Fruit fly (Drosophila melanogaster): ENCODE measurements around the gene CG16700.

Gene CG16700

dm6 chrX:17121600-17121999, 29.9 kb downstream of the CG16700 start (continued):
- TF ChIP-seq gfzf (GFP tag; optimal IDR thresholded peaks at IDR 0.05): no peak
- peak; percentile 5 for TF ChIP-seq CG15514 (GFP tag; optimal IDR thresholded peaks at IDR 0.05)
- peak; percentile 29 for TF ChIP-seq CG10979 (tag; optimal IDR thresholded peaks at IDR 0.05)
- TF ChIP-seq Vsx1 (GFP tag; optimal IDR thresholded peaks at IDR 0.05): no peak
- no peak for TF ChIP-seq cad (GFP tag; optimal IDR thresholded peaks at IDR 0.05)
- TF ChIP-seq sqz (GFP tag; optimal IDR thresholded peaks at IDR 0.05): no peak
- TF ChIP-seq Meics (GFP tag; optimal IDR thresholded peaks at IDR 0.05): no peak
- no peak for TF ChIP-seq CG43689 (GFP tag; IDR thresholded peaks at IDR 0.05)
- no peak for TF ChIP-seq pzg (GFP tag; optimal IDR thresholded peaks at IDR 0.05)
- no peak for TF ChIP-seq CG4424 (GFP tag; optimal IDR thresholded peaks at IDR 0.05)
- TF ChIP-seq CG17359 (tag; optimal IDR thresholded peaks at IDR 0.05): peak; percentile 2
- no peak for TF ChIP-seq dysf (GFP tag; IDR thresholded peaks at IDR 0.05)
- TF ChIP-seq bcd (GFP tag; optimal IDR thresholded peaks at IDR 0.05): peak; percentile 21
- no peak for TF ChIP-seq CG1792 (GFP tag; optimal IDR thresholded peaks at IDR 0.05)
- TF ChIP-seq CG11560 (tag; IDR thresholded peaks at IDR 0.05): no peak
- no peak for TF ChIP-seq CG1647 (GFP tag; optimal IDR thresholded peaks at IDR 0.05)
- TF ChIP-seq grau (tag; optimal IDR thresholded peaks at IDR 0.05): peak; percentile 47
- TF ChIP-seq Ada2b (GFP tag; IDR thresholded peaks at IDR 0.05): no peak
- no peak for TF ChIP-seq knrl (GFP tag; IDR thresholded peaks at IDR 0.05; ENCODE audit: partially characterized antibody)
- TF ChIP-seq Rx (GFP tag; IDR thresholded peaks at IDR 0.05): no peak
- peak; percentile 29 for TF ChIP-seq Oli (tag; optimal IDR thresholded peaks at IDR 0.05)
- no peak for TF ChIP-seq Taf1 (GFP tag; IDR thresholded peaks at IDR 0.05)
- TF ChIP-seq dm (GFP tag; optimal IDR thresholded peaks at IDR 0.05): no peak
- TF ChIP-seq kni (GFP tag; optimal IDR thresholded peaks at IDR 0.05): no peak
- no peak for TF ChIP-seq E2f1 (GFP tag; IDR thresholded peaks at IDR 0.05)
- TF ChIP-seq bab2 (GFP tag; optimal IDR thresholded peaks at IDR 0.05): peak; percentile 9
- TF ChIP-seq CG30403 (GFP tag; optimal IDR thresholded peaks at IDR 0.05): peak; percentile 35
- no peak for TF ChIP-seq shn (GFP tag; optimal IDR thresholded peaks at IDR 0.05)
- TF ChIP-seq CG6654 (GFP tag; optimal IDR thresholded peaks at IDR 0.05): no peak
- no peak for TF ChIP-seq CG7745 (tag; optimal IDR thresholded peaks at IDR 0.05)
- no peak for TF ChIP-seq p53 (GFP tag; optimal IDR thresholded peaks at IDR 0.05)
- TF ChIP-seq pan (optimal IDR thresholded peaks at IDR 0.05): no peak
- TF ChIP-seq pan (GFP tag; optimal IDR thresholded peaks at IDR 0.05 in 1 of 2, IDR thresholded peaks at IDR 0.05 in 1 of 2): no peak
- no peak for TF ChIP-seq CG11456 (GFP tag; IDR thresholded peaks at IDR 0.05)
- TF ChIP-seq cas (GFP tag; IDR thresholded peaks at IDR 0.05): no peak
- no peak for TF ChIP-seq ato (GFP tag; IDR thresholded peaks at IDR 0.05; ENCODE audit: partially characterized antibody)
- no peak for TF ChIP-seq chinmo (GFP tag; IDR thresholded peaks at IDR 0.05; ENCODE audit: partially characterized antibody)
- TF ChIP-seq trh (GFP tag; optimal IDR thresholded peaks at IDR 0.05): no peak
- TF ChIP-seq cg (GFP tag; optimal IDR thresholded peaks at IDR 0.05): no peak
- TF ChIP-seq Antp (GFP tag; optimal IDR thresholded peaks at IDR 0.05): no peak
- no peak for TF ChIP-seq odd (GFP tag; optimal IDR thresholded peaks at IDR 0.05)
- TF ChIP-seq CG18011 (GFP tag; optimal IDR thresholded peaks at IDR 0.05): no peak
- no peak for TF ChIP-seq pho (GFP tag; optimal IDR thresholded peaks at IDR 0.05)
- TF ChIP-seq CG13123 (GFP tag; optimal IDR thresholded peaks at IDR 0.05): no peak
- no peak for TF ChIP-seq CG8944 (GFP tag; optimal IDR thresholded peaks at IDR 0.05)
- no peak for TF ChIP-seq ttk (GFP tag; IDR thresholded peaks at IDR 0.05)
- TF ChIP-seq chn (GFP tag; optimal IDR thresholded peaks at IDR 0.05): no peak
- no peak for TF ChIP-seq Mes4 (GFP tag; optimal IDR thresholded peaks at IDR 0.05)
- TF ChIP-seq CG12769 (tag; optimal IDR thresholded peaks at IDR 0.05): no peak
- no peak for TF ChIP-seq cato (GFP tag; optimal IDR thresholded peaks at IDR 0.05; ENCODE audit: borderline replicate concordance)
- TF ChIP-seq CG11398 (GFP tag; optimal IDR thresholded peaks at IDR 0.05): no peak
- no peak for TF ChIP-seq NC2α (GFP tag; optimal IDR thresholded peaks at IDR 0.05)
